Worm (Caenorhabditis elegans) whole organism, L4 larva: Measurements from ENCODE around the gene F42G2.2.

ENCODE experiments used
- F10B5.3 ChIP-seq: sonication (generic microtip); optimal IDR thresholded peaks from 2 replicates; lab custom pipeline; 2016; ENCODE audit warnings: mild to moderate bottlenecking, missing genetic modification characterization, missing compliant biosample characterization
- F26F4.8 ChIP-seq: fragments of 200-800 bp; sonication (Bioruptor generic); conservative IDR thresholded peaks from 2 replicates; pipeline ENCODE4 v1.3.6; 2022; ENCODE audit warnings: missing genetic modification characterization, missing compliant biosample characterization
- F44E2.7 ChIP-seq: fragments of 200-800 bp; sonication (Bioruptor generic); IDR thresholded peaks from 2 replicates; pipeline ENCODE4 v2.1.2; 2022; ENCODE audit warnings: missing genetic modification characterization, missing compliant biosample characterization
- F49E8.2 ChIP-seq: sonication (generic microtip); optimal IDR thresholded peaks from 2 replicates; lab custom pipeline; 2016; ENCODE audit warnings: missing compliant biosample characterization, mild to moderate bottlenecking, missing genetic modification characterization, borderline replicate concordance
- Y5F2A.4 ChIP-seq: fragments of 200-800 bp; sonication (Bioruptor generic); optimal IDR thresholded peaks from 2 replicates; lab custom pipeline; 2018; ENCODE audit warnings: mild to moderate bottlenecking, missing genetic modification characterization, missing compliant biosample characterization
- Y75B8A.6 ChIP-seq: fragments of 200-800 bp; sonication (Bioruptor generic); IDR thresholded peaks from 2 replicates; pipeline ENCODE4 v1.3.6; 2022; ENCODE audit warnings: missing genetic modification reagents, missing genetic modification characterization, missing compliant biosample characterization
- aha-1 ChIP-seq: fragments of 150-350 bp; peaks from one replicate; lab custom pipeline; 2014; ENCODE audit warnings: missing biosample characterization, missing genetic modification characterization
- aly-2 ChIP-seq: sonication (generic microtip); optimal IDR thresholded peaks from 2 replicates; lab custom pipeline; 2018; ENCODE audit warnings: missing biosample characterization, missing genetic modification characterization
- ama-1 ChIP-seq: fragments of 150-350 bp; optimal IDR thresholded peaks from 2 replicates; lab custom pipeline; 2014; ENCODE audit warnings: inconsistent platforms, mixed read lengths
- ceh-44 ChIP-seq: fragments of 200-800 bp; sonication (Bioruptor generic); IDR thresholded peaks from 2 replicates; pipeline ENCODE4 v1.3.6; 2022; ENCODE audit warnings: missing genetic modification reagents, missing genetic modification characterization, missing compliant biosample characterization
- ces-1 ChIP-seq: fragments of 150-350 bp; sonication (generic microtip); optimal IDR thresholded peaks from 4 replicates; lab custom pipeline; 2014; ENCODE audit warnings: missing biosample characterization, missing genetic modification reagents, missing genetic modification characterization
- daf-12 ChIP-seq: fragments of 150-350 bp; optimal IDR thresholded peaks from 2 replicates; lab custom pipeline; 2014; ENCODE audit warnings: missing biosample characterization, missing genetic modification reagents, missing genetic modification characterization
- daf-16 ChIP-seq, 3 experiments: sonication (generic microtip); optimal IDR thresholded peaks; 2 replicates each; lab custom pipeline; 2016 to 2017; ENCODE audit warnings: missing genetic modification characterization in 3 of 3, missing genetic modification reagents in 3 of 3, mild to moderate bottlenecking in 2 of 3, missing compliant biosample characterization in 2 of 3, missing biosample characterization in 1 of 3, moderate library complexity in 1 of 3
- dmd-6 ChIP-seq: fragments of 200-800 bp; sonication (Bioruptor generic); IDR thresholded peaks from 2 replicates; pipeline ENCODE4 v1.3.6; 2022; ENCODE audit warnings: missing genetic modification reagents, missing genetic modification characterization, missing compliant biosample characterization
- dmd-8 ChIP-seq: fragments of 200-800 bp; sonication (Bioruptor generic); IDR thresholded peaks from 2 replicates; pipeline ENCODE4 v1.3.6; 2022; ENCODE audit warnings: missing genetic modification characterization, missing compliant biosample characterization
- dve-1 ChIP-seq: sonication (generic microtip); optimal IDR thresholded peaks from 2 replicates; lab custom pipeline; 2017; ENCODE audit warnings: antibody characterized with exemption, mild to moderate bottlenecking, missing genetic modification characterization, missing compliant biosample characterization; ENCODE audit not compliant: insufficient read depth
- fkh-10 ChIP-seq: fragments of 150-350 bp; optimal IDR thresholded peaks from 2 replicates; lab custom pipeline; 2014; ENCODE audit warnings: missing biosample characterization, missing genetic modification reagents, missing genetic modification characterization
- fos-1 ChIP-seq: fragments of 150-350 bp; optimal IDR thresholded peaks from 2 replicates; lab custom pipeline; 2014; ENCODE audit warnings: missing biosample characterization, missing genetic modification characterization
- gei-8 ChIP-seq: fragments of 200-800 bp; sonication (Bioruptor generic); optimal IDR thresholded peaks from 2 replicates; lab custom pipeline; 2018; ENCODE audit warnings: mild to moderate bottlenecking, missing genetic modification characterization, missing compliant biosample characterization
- hlh-11 ChIP-seq: fragments of 200-800 bp; sonication (Bioruptor generic); optimal IDR thresholded peaks from 2 replicates; lab custom pipeline; 2018; ENCODE audit warnings: mild to moderate bottlenecking, missing genetic modification characterization, missing compliant biosample characterization
- hlh-30 ChIP-seq: sonication (generic microtip); optimal IDR thresholded peaks from 2 replicates; lab custom pipeline; 2017; ENCODE audit warnings: antibody characterized with exemption, mild to moderate bottlenecking, missing genetic modification characterization, missing compliant biosample characterization; ENCODE audit not compliant: insufficient read depth
- jun-1 ChIP-seq: fragments of 150-350 bp; optimal IDR thresholded peaks from 2 replicates; lab custom pipeline; 2014; ENCODE audit warnings: missing biosample characterization, missing genetic modification reagents, missing genetic modification characterization
- lim-7 ChIP-seq: fragments of 200-800 bp; sonication (Bioruptor generic); IDR thresholded peaks from 2 replicates; pipeline ENCODE4 v1.3.6; 2022; ENCODE audit warnings: missing genetic modification characterization, missing compliant biosample characterization
- lin-13 ChIP-seq: fragments of 150-350 bp; optimal IDR thresholded peaks from 2 replicates; lab custom pipeline; 2014; ENCODE audit warnings: missing biosample characterization, missing genetic modification reagents, missing genetic modification characterization
- lin-29 ChIP-seq: fragments of 200-800 bp; sonication (Bioruptor generic); IDR thresholded peaks from 2 replicates; pipeline ENCODE4 v1.3.6; 2022; ENCODE audit warnings: missing genetic modification reagents, missing genetic modification characterization, missing compliant biosample characterization
- lin-39 ChIP-seq: fragments of 150-350 bp; optimal IDR thresholded peaks from 2 replicates; lab custom pipeline; 2014; ENCODE audit warnings: missing biosample characterization, missing genetic modification reagents, missing genetic modification characterization
- lir-3 ChIP-seq: sonication (generic microtip); optimal IDR thresholded peaks from 2 replicates; lab custom pipeline; 2016; ENCODE audit warnings: mild to moderate bottlenecking, missing genetic modification characterization, missing compliant biosample characterization
- lsy-2 ChIP-seq, 2 experiments: fragments of 150-350 bp in 1 of 2; sonication (generic microtip) in 1 of 2; optimal IDR thresholded peaks; 2 replicates each; lab custom pipeline; 2014 to 2017; ENCODE audit warnings: missing biosample characterization in 2 of 2, missing genetic modification characterization in 2 of 2
- madf-5 ChIP-seq, 2 experiments: fragments of 200-800 bp; sonication (Bioruptor generic); IDR thresholded peaks; 2 replicates each; pipeline ENCODE4 v1.3.6; 2022; ENCODE audit warnings: missing compliant biosample characterization in 2 of 2, missing genetic modification characterization in 2 of 2
- mdl-1 ChIP-seq, 2 experiments: fragments of 150-350 bp in 1 of 2; sonication (generic microtip) in 1 of 2; optimal IDR thresholded peaks; 2 replicates each; lab custom pipeline; 2014 to 2017; ENCODE audit warnings: missing biosample characterization in 2 of 2, missing genetic modification characterization in 2 of 2
- mep-1 ChIP-seq: fragments of 150-350 bp; sonication (generic microtip); optimal IDR thresholded peaks from 3 replicates; lab custom pipeline; 2014; ENCODE audit warnings: missing biosample characterization, missing genetic modification characterization
- mxl-3 ChIP-seq: fragments of 200-800 bp; sonication (Bioruptor generic); optimal IDR thresholded peaks from 2 replicates; lab custom pipeline; 2018; ENCODE audit warnings: mild to moderate bottlenecking, missing genetic modification characterization, missing compliant biosample characterization
- nhr-11 ChIP-seq: fragments of 150-350 bp; optimal IDR thresholded peaks from 2 replicates; lab custom pipeline; 2014; ENCODE audit warnings: missing biosample characterization, missing genetic modification characterization
- nhr-25 ChIP-seq: sonication (generic microtip); optimal IDR thresholded peaks from 2 replicates; lab custom pipeline; 2017; ENCODE audit warnings: missing genetic modification characterization, mild to moderate bottlenecking, missing compliant biosample characterization, antibody characterized with exemption, moderate library complexity, borderline replicate concordance; ENCODE audit not compliant: insufficient read depth
- nhr-28 ChIP-seq: fragments of 150-350 bp; optimal IDR thresholded peaks from 2 replicates; lab custom pipeline; 2014; ENCODE audit warnings: missing biosample characterization, missing genetic modification characterization
- nhr-41 ChIP-seq: fragments of 200-800 bp; sonication (Bioruptor generic); IDR thresholded peaks from 2 replicates; pipeline ENCODE4 v1.3.6; 2022; ENCODE audit warnings: missing genetic modification reagents, missing genetic modification characterization, missing compliant biosample characterization
- nhr-6 ChIP-seq: fragments of 150-350 bp; optimal IDR thresholded peaks from 2 replicates; lab custom pipeline; 2014; ENCODE audit warnings: missing biosample characterization, missing genetic modification characterization
- php-3 ChIP-seq: fragments of 200-800 bp; sonication (Bioruptor generic); IDR thresholded peaks from 2 replicates; pipeline ENCODE4 v1.3.6; 2022; ENCODE audit warnings: missing genetic modification reagents, missing genetic modification characterization, missing compliant biosample characterization
- pqm-1 ChIP-seq: sonication (generic microtip); optimal IDR thresholded peaks from 2 replicates; lab custom pipeline; 2017; ENCODE audit warnings: missing biosample characterization, missing genetic modification characterization
- rbr-2 ChIP-seq: sonication (generic microtip); optimal IDR thresholded peaks from 2 replicates; lab custom pipeline; 2016; ENCODE audit warnings: missing genotype, missing genetic modification characterization, missing compliant biosample characterization
- sdz-12 ChIP-seq: fragments of 200-800 bp; sonication (Bioruptor generic); optimal IDR thresholded peaks from 2 replicates; lab custom pipeline; 2018; ENCODE audit warnings: mild to moderate bottlenecking, missing genetic modification characterization, missing compliant biosample characterization
- skn-1 ChIP-seq: fragments of 150-350 bp; optimal IDR thresholded peaks from 2 replicates; lab custom pipeline; 2014; ENCODE audit warnings: missing biosample characterization, missing genetic modification characterization
- tag-97 ChIP-seq: fragments of 200-800 bp; sonication (Bioruptor generic); IDR thresholded peaks from 2 replicates; pipeline ENCODE4 v1.3.6; 2022; ENCODE audit warnings: missing genetic modification characterization, missing compliant biosample characterization
- unc-62 ChIP-seq, 3 experiments: fragments of 150-350 bp in 1 of 3; sonication (generic microtip); optimal IDR thresholded peaks in 2 of 3; peaks in 1 of 3; 1 replicate in 1 of 3; 2 replicates in 2 of 3; lab custom pipeline; 2014 to 2017; ENCODE audit warnings: missing biosample characterization in 3 of 3, missing genetic modification characterization in 3 of 3, missing genetic modification reagents in 3 of 3, missing genotype in 1 of 3
- zag-1 ChIP-seq: fragments of 150-350 bp; optimal IDR thresholded peaks from 2 replicates; lab custom pipeline; 2014; ENCODE audit warnings: missing biosample characterization, missing genetic modification characterization
- zfp-2 ChIP-seq: sonication (generic microtip); optimal IDR thresholded peaks from 2 replicates; lab custom pipeline; 2016; ENCODE audit warnings: mild to moderate bottlenecking, missing genetic modification characterization, missing compliant biosample characterization
- zip-2 ChIP-seq: fragments of 150-350 bp; optimal IDR thresholded peaks from 2 replicates; lab custom pipeline; 2014; ENCODE audit warnings: missing biosample characterization, missing genetic modification characterization
- ztf-7 ChIP-seq: fragments of 150-350 bp; optimal IDR thresholded peaks from 2 replicates; lab custom pipeline; 2014; ENCODE audit warnings: missing biosample characterization, missing genetic modification characterization

Gene F42G2.2

ce11 chrII:2452492-2452891, 30.5 kb downstream of the F42G2.2 start:
- TF ChIP-seq dmd-6 (GFP tag; lab: Robert Waterston, UW) (peak; percentile 21; the same call in 1 of the 2 replicates), lim-7 (no peak), hlh-30 (tag; lab: Kevin White, UChicago) (peak; percentile 6), ama-1 (peak; percentile 27), nhr-28 (tag; lab: Kevin White, UChicago) (peak; percentile 69), nhr-41 (GFP tag; lab: Robert Waterston, UW) (no peak), F10B5.3 (no peak), daf-16 (GFP tag; optimal IDR thresholded peaks at IDR 0.05; lab: Kevin White, UChicago) (no peak), daf-16 (tag; optimal IDR thresholded peaks at IDR 0.05; lab: Kevin White, UChicago) (peak; percentile 26), Y75B8A.6 (GFP tag; lab: Robert Waterston, UW) (0 out of 2 replicates have a peak, but pooled peaks have one; percentile 49), dve-1 (peak; percentile 32), mdl-1 (tag; optimal IDR thresholded peaks at IDR 0.05; lab: Kevin White, UChicago) (no peak), pqm-1 (tag; lab: Kevin White, UChicago) (peak; percentile 32), hlh-11 (tag; lab: Kevin White, UChicago) (peak; percentile 31), lir-3 (tag; lab: Kevin White, UChicago) (no peak), mxl-3 (peak; percentile 31), lsy-2 (tag; optimal IDR thresholded peaks at IDR 0.05; lab: Kevin White, UChicago) (peak in 1 of 2 experiments; percentile 5), mep-1 (tag; lab: Kevin White, UChicago) (peak; percentile 32)

ce11 chrII:2454822-2455221, 32.8 kb downstream of the F42G2.2 start:
- no peak for TF ChIP-seq tag-97
- TF ChIP-seq ces-1 (GFP tag; lab: Kevin White, UChicago): no peak
- TF ChIP-seq nhr-41 (GFP tag; lab: Robert Waterston, UW): peak; percentile 47; the same call in 1 of the 2 replicates
- no peak for TF ChIP-seq Y75B8A.6 (GFP tag; lab: Robert Waterston, UW)
- no peak for TF ChIP-seq ceh-44 (GFP tag; lab: Robert Waterston, UW)
- TF ChIP-seq zag-1 (tag; lab: Kevin White, UChicago): no peak
- TF ChIP-seq jun-1 (tag; lab: Kevin White, UChicago): no peak
- TF ChIP-seq fkh-10 (GFP tag; lab: Kevin White, UChicago): no peak
- TF ChIP-seq lsy-2 (tag; optimal IDR thresholded peaks at IDR 0.05; lab: Kevin White, UChicago): peak in 1 of 2 experiments; percentile 24
- no peak for TF ChIP-seq lin-29 (GFP tag; lab: Robert Waterston, UW)
- no peak for TF ChIP-seq Y5F2A.4 (GFP tag; lab: Kevin White, UChicago)
- no peak for TF ChIP-seq lin-13 (GFP tag; lab: Kevin White, UChicago)
- no peak for TF ChIP-seq F49E8.2 (tag; lab: Kevin White, UChicago)
- TF ChIP-seq nhr-11: no peak
- TF ChIP-seq unc-62 (GFP tag; optimal IDR thresholded peaks at IDR 0.05 in 1 of 2; lab: Kevin White, UChicago): no peak
- no peak for TF ChIP-seq unc-62 (tag; optimal IDR thresholded peaks at IDR 0.05; lab: Kevin White, UChicago)
- 0 out of 2 replicates have a peak, but pooled peaks have one; percentile 20 for TF ChIP-seq F44E2.7 (GFP tag; lab: Robert Waterston, UW)
- no peak for TF ChIP-seq daf-12 (tag; lab: Kevin White, UChicago)
- TF ChIP-seq lin-39 (tag; lab: Kevin White, UChicago): no peak
- TF ChIP-seq sdz-12 (GFP tag; lab: Kevin White, UChicago): no peak
- peak; percentile 60 for TF ChIP-seq nhr-6 (tag; lab: Kevin White, UChicago)
- no peak for TF ChIP-seq F26F4.8 (GFP tag; lab: Robert Waterston, UW)
- no peak for TF ChIP-seq madf-5 (GFP tag; IDR thresholded peaks at IDR 0.05; lab: Robert Waterston, UW)
- TF ChIP-seq php-3 (GFP tag; lab: Robert Waterston, UW): no peak
- TF ChIP-seq mxl-3: peak; percentile 28
- TF ChIP-seq rbr-2: no peak
- no peak for TF ChIP-seq zip-2
- TF ChIP-seq zfp-2 (tag; lab: Kevin White, UChicago): no peak
- TF ChIP-seq pqm-1 (tag; lab: Kevin White, UChicago): peak; percentile 72
- TF ChIP-seq dve-1: peak; percentile 62
- TF ChIP-seq aha-1 (tag; lab: Kevin White, UChicago): no peak
- TF ChIP-seq dmd-8 (GFP tag; lab: Robert Waterston, UW): no peak
- TF ChIP-seq fos-1 (tag; lab: Kevin White, UChicago): no peak
- TF ChIP-seq skn-1 (tag; lab: Kevin White, UChicago): no peak
- TF ChIP-seq mep-1 (tag; lab: Kevin White, UChicago): peak; percentile 52
- TF ChIP-seq aly-2 (tag; lab: Kevin White, UChicago): no peak
- TF ChIP-seq gei-8 (GFP tag; lab: Kevin White, UChicago): no peak
- peak; percentile 53 for TF ChIP-seq hlh-30 (tag; lab: Kevin White, UChicago)
- no peak for TF ChIP-seq nhr-25 (tag; lab: Kevin White, UChicago)
- TF ChIP-seq ztf-7 (tag; lab: Kevin White, UChicago): no peak
